Worm (Caenorhabditis elegans) whole organism, L4 larva: ENCODE measurements around the gene psr-1.

Source experiments
- D1046.2 ChIP-seq: fragments of 200-800 bp; sonication (Bioruptor generic); IDR thresholded peaks from 2 replicates; pipeline ENCODE4 v1.3.6; 2022; ENCODE audit warnings: missing genetic modification characterization, missing compliant biosample characterization
- F49E8.2 ChIP-seq: sonication (generic microtip); optimal IDR thresholded peaks from 2 replicates; lab custom pipeline; 2016; ENCODE audit warnings: missing compliant biosample characterization, mild to moderate bottlenecking, missing genetic modification characterization, borderline replicate concordance
- T20F7.1 ChIP-seq: fragments of 200-800 bp; sonication (Bioruptor generic); optimal IDR thresholded peaks from 2 replicates; lab custom pipeline; 2018; ENCODE audit warnings: mild to moderate bottlenecking, missing genetic modification characterization, missing compliant biosample characterization
- Y5F2A.4 ChIP-seq: fragments of 200-800 bp; sonication (Bioruptor generic); optimal IDR thresholded peaks from 2 replicates; lab custom pipeline; 2018; ENCODE audit warnings: mild to moderate bottlenecking, missing genetic modification characterization, missing compliant biosample characterization
- aha-1 ChIP-seq: fragments of 150-350 bp; peaks from one replicate; lab custom pipeline; 2014; ENCODE audit warnings: missing biosample characterization, missing genetic modification characterization
- ama-1 ChIP-seq: fragments of 150-350 bp; optimal IDR thresholded peaks from 2 replicates; lab custom pipeline; 2014; ENCODE audit warnings: inconsistent platforms, mixed read lengths
- ceh-28 ChIP-seq: fragments of 150-350 bp; optimal IDR thresholded peaks from 2 replicates; lab custom pipeline; 2014; ENCODE audit warnings: missing biosample characterization, missing genetic modification reagents, missing genetic modification characterization
- ceh-44 ChIP-seq: fragments of 200-800 bp; sonication (Bioruptor generic); IDR thresholded peaks from 2 replicates; pipeline ENCODE4 v1.3.6; 2022; ENCODE audit warnings: missing genetic modification reagents, missing genetic modification characterization, missing compliant biosample characterization
- daf-16 ChIP-seq, 3 experiments: sonication (generic microtip); optimal IDR thresholded peaks; 2 replicates each; lab custom pipeline; 2016 to 2017; ENCODE audit warnings: missing genetic modification characterization in 3 of 3, missing genetic modification reagents in 3 of 3, mild to moderate bottlenecking in 2 of 3, missing compliant biosample characterization in 2 of 3, missing biosample characterization in 1 of 3, moderate library complexity in 1 of 3
- daf-19 ChIP-seq: fragments of 200-800 bp; sonication (Bioruptor generic); conservative IDR thresholded peaks from 2 replicates; pipeline ENCODE4 v1.3.6; 2022; ENCODE audit warnings: missing genetic modification characterization, missing compliant biosample characterization
- daf-8 ChIP-seq: fragments of 200-800 bp; sonication (Bioruptor generic); IDR thresholded peaks from 2 replicates; pipeline ENCODE4 v1.3.6; 2022; ENCODE audit warnings: missing genetic modification characterization, missing compliant biosample characterization
- duxl-1 ChIP-seq: sonication (generic microtip); optimal IDR thresholded peaks from 2 replicates; lab custom pipeline; 2016; ENCODE audit warnings: mild to moderate bottlenecking, missing genetic modification characterization, moderate library complexity, missing compliant biosample characterization; ENCODE audit not compliant: poor library complexity
- dve-1 ChIP-seq: sonication (generic microtip); optimal IDR thresholded peaks from 2 replicates; lab custom pipeline; 2017; ENCODE audit warnings: antibody characterized with exemption, mild to moderate bottlenecking, missing genetic modification characterization, missing compliant biosample characterization; ENCODE audit not compliant: insufficient read depth
- egl-27 ChIP-seq: sonication (generic microtip); optimal IDR thresholded peaks from 3 replicates; lab custom pipeline; 2017; ENCODE audit warnings: missing biosample characterization, missing genetic modification reagents, missing genetic modification characterization
- egl-43 ChIP-seq: fragments of 200-800 bp; sonication (Bioruptor generic); IDR thresholded peaks from 2 replicates; pipeline ENCODE4 v1.3.6; 2022; ENCODE audit warnings: missing genetic modification reagents, missing genetic modification characterization, missing compliant biosample characterization
- fkh-10 ChIP-seq: fragments of 150-350 bp; optimal IDR thresholded peaks from 2 replicates; lab custom pipeline; 2014; ENCODE audit warnings: missing biosample characterization, missing genetic modification reagents, missing genetic modification characterization
- fos-1 ChIP-seq: fragments of 150-350 bp; optimal IDR thresholded peaks from 2 replicates; lab custom pipeline; 2014; ENCODE audit warnings: missing biosample characterization, missing genetic modification characterization
- hif-1 ChIP-seq, 2 experiments: sonication (generic microtip); optimal IDR thresholded peaks; 2 replicates each; lab custom pipeline; 2016 to 2017; ENCODE audit warnings: missing compliant biosample characterization in 2 of 2, missing genetic modification characterization in 2 of 2, missing genetic modification reagents in 2 of 2, missing genotype in 2 of 2, mild to moderate bottlenecking in 1 of 2
- hlh-11 ChIP-seq: fragments of 200-800 bp; sonication (Bioruptor generic); optimal IDR thresholded peaks from 2 replicates; lab custom pipeline; 2018; ENCODE audit warnings: mild to moderate bottlenecking, missing genetic modification characterization, missing compliant biosample characterization
- hlh-30 ChIP-seq: sonication (generic microtip); optimal IDR thresholded peaks from 2 replicates; lab custom pipeline; 2017; ENCODE audit warnings: antibody characterized with exemption, mild to moderate bottlenecking, missing genetic modification characterization, missing compliant biosample characterization; ENCODE audit not compliant: insufficient read depth
- hmg-1.1 ChIP-seq: fragments of 200-800 bp; sonication (Bioruptor generic); IDR thresholded peaks from 2 replicates; pipeline ENCODE4 v1.3.6; 2022; ENCODE audit warnings: missing genetic modification reagents, missing genetic modification characterization, missing compliant biosample characterization
- lin-13 ChIP-seq: fragments of 150-350 bp; optimal IDR thresholded peaks from 2 replicates; lab custom pipeline; 2014; ENCODE audit warnings: missing biosample characterization, missing genetic modification reagents, missing genetic modification characterization
- lin-15B ChIP-seq: fragments of 150-350 bp; sonication (generic microtip); optimal IDR thresholded peaks from 3 replicates; lab custom pipeline; 2014; ENCODE audit warnings: missing biosample characterization, missing genetic modification characterization
- lin-29 ChIP-seq: fragments of 200-800 bp; sonication (Bioruptor generic); IDR thresholded peaks from 2 replicates; pipeline ENCODE4 v1.3.6; 2022; ENCODE audit warnings: missing genetic modification reagents, missing genetic modification characterization, missing compliant biosample characterization
- lin-38 ChIP-seq: fragments of 200-800 bp; sonication (Bioruptor generic); IDR thresholded peaks from 2 replicates; pipeline ENCODE4 v1.3.6; 2022; ENCODE audit warnings: missing genetic modification reagents, missing genetic modification characterization, missing compliant biosample characterization
- lir-3 ChIP-seq: sonication (generic microtip); optimal IDR thresholded peaks from 2 replicates; lab custom pipeline; 2016; ENCODE audit warnings: mild to moderate bottlenecking, missing genetic modification characterization, missing compliant biosample characterization
- lsy-2 ChIP-seq, 2 experiments: fragments of 150-350 bp in 1 of 2; sonication (generic microtip) in 1 of 2; optimal IDR thresholded peaks; 2 replicates each; lab custom pipeline; 2014 to 2017; ENCODE audit warnings: missing biosample characterization in 2 of 2, missing genetic modification characterization in 2 of 2
- mdl-1 ChIP-seq, 2 experiments: fragments of 150-350 bp in 1 of 2; sonication (generic microtip) in 1 of 2; optimal IDR thresholded peaks; 2 replicates each; lab custom pipeline; 2014 to 2017; ENCODE audit warnings: missing biosample characterization in 2 of 2, missing genetic modification characterization in 2 of 2
- mep-1 ChIP-seq: fragments of 150-350 bp; sonication (generic microtip); optimal IDR thresholded peaks from 3 replicates; lab custom pipeline; 2014; ENCODE audit warnings: missing biosample characterization, missing genetic modification characterization
- mes-2 ChIP-seq: sonication (generic microtip); optimal IDR thresholded peaks from 2 replicates; lab custom pipeline; 2016; ENCODE audit warnings: missing genotype, mild to moderate bottlenecking, missing genetic modification characterization, missing compliant biosample characterization; ENCODE audit not compliant: poor library complexity, severe bottlenecking
- mxl-2 ChIP-seq: fragments of 200-800 bp; sonication (Bioruptor generic); conservative IDR thresholded peaks from 2 replicates; pipeline ENCODE4 v1.3.6; 2022; ENCODE audit warnings: missing genetic modification reagents, missing genetic modification characterization, missing compliant biosample characterization
- mxl-3 ChIP-seq: fragments of 200-800 bp; sonication (Bioruptor generic); optimal IDR thresholded peaks from 2 replicates; lab custom pipeline; 2018; ENCODE audit warnings: mild to moderate bottlenecking, missing genetic modification characterization, missing compliant biosample characterization
- nhr-11 ChIP-seq: fragments of 150-350 bp; optimal IDR thresholded peaks from 2 replicates; lab custom pipeline; 2014; ENCODE audit warnings: missing biosample characterization, missing genetic modification characterization
- nhr-25 ChIP-seq: sonication (generic microtip); optimal IDR thresholded peaks from 2 replicates; lab custom pipeline; 2017; ENCODE audit warnings: missing genetic modification characterization, mild to moderate bottlenecking, missing compliant biosample characterization, antibody characterized with exemption, moderate library complexity, borderline replicate concordance; ENCODE audit not compliant: insufficient read depth
- nhr-28 ChIP-seq: fragments of 150-350 bp; optimal IDR thresholded peaks from 2 replicates; lab custom pipeline; 2014; ENCODE audit warnings: missing biosample characterization, missing genetic modification characterization
- nhr-41 ChIP-seq: fragments of 200-800 bp; sonication (Bioruptor generic); IDR thresholded peaks from 2 replicates; pipeline ENCODE4 v1.3.6; 2022; ENCODE audit warnings: missing genetic modification reagents, missing genetic modification characterization, missing compliant biosample characterization
- nhr-48 ChIP-seq: sonication (generic microtip); optimal IDR thresholded peaks from 2 replicates; lab custom pipeline; 2016; ENCODE audit warnings: mild to moderate bottlenecking, missing genetic modification characterization, missing compliant biosample characterization
- rbr-2 ChIP-seq: sonication (generic microtip); optimal IDR thresholded peaks from 2 replicates; lab custom pipeline; 2016; ENCODE audit warnings: missing genotype, missing genetic modification characterization, missing compliant biosample characterization
- skn-1 ChIP-seq: fragments of 150-350 bp; optimal IDR thresholded peaks from 2 replicates; lab custom pipeline; 2014; ENCODE audit warnings: missing biosample characterization, missing genetic modification characterization
- snpc-1.2 ChIP-seq: fragments of 200-800 bp; sonication (Bioruptor generic); IDR thresholded peaks from 2 replicates; pipeline ENCODE4 v1.3.6; 2022; ENCODE audit warnings: missing genetic modification reagents, missing genetic modification characterization, missing compliant biosample characterization
- snpc-4 ChIP-seq: fragments of 150-350 bp; optimal IDR thresholded peaks from 2 replicates; lab custom pipeline; 2014; ENCODE audit warnings: missing biosample characterization, missing genetic modification characterization
- unc-39 ChIP-seq: sonication (generic microtip); optimal IDR thresholded peaks from 2 replicates; lab custom pipeline; 2017; ENCODE audit warnings: missing biosample characterization, missing genetic modification characterization
- vab-7 ChIP-seq: fragments of 200-800 bp; sonication (Bioruptor generic); IDR thresholded peaks from 2 replicates; pipeline ENCODE4 v1.3.6; 2022; ENCODE audit warnings: missing genetic modification reagents, missing genetic modification characterization, missing compliant biosample characterization
- zfp-3 ChIP-seq: fragments of 200-800 bp; sonication (Bioruptor generic); conservative IDR thresholded peaks from 2 replicates; pipeline ENCODE4 v1.3.6; 2022; ENCODE audit warnings: missing genetic modification reagents, missing genetic modification characterization, missing compliant biosample characterization
- ztf-7 ChIP-seq: fragments of 150-350 bp; optimal IDR thresholded peaks from 2 replicates; lab custom pipeline; 2014; ENCODE audit warnings: missing biosample characterization, missing genetic modification characterization

The psr-1 gene

ce11 chrIV:4659277-4659676 lies 6.2 kb downstream of the psr-1 start, which contains the start of gene mrps-21:
mrps-21 (minus strand) TSS chrIV:4659517.
- TF ChIP-seq fos-1 (tag; lab: Kevin White, UChicago) (no peak), daf-16 (GFP tag; optimal IDR thresholded peaks at IDR 0.05; lab: Kevin White, UChicago) (no peak), daf-16 (tag; optimal IDR thresholded peaks at IDR 0.05; lab: Kevin White, UChicago) (peak; percentile 9), ztf-7 (tag; lab: Kevin White, UChicago) (no peak), dve-1 (tag; lab: Kevin White, UChicago) (peak; percentile 19), lsy-2 (tag; optimal IDR thresholded peaks at IDR 0.05; lab: Kevin White, UChicago) (no peak), F49E8.2 (tag; lab: Kevin White, UChicago) (peak; percentile 10), ama-1 (lab: Kevin White, UChicago) (peak; percentile 77), lin-15B (tag; lab: Kevin White, UChicago) (no peak), aha-1 (tag; lab: Kevin White, UChicago) (no peak)

- TF ChIP-seq lin-38 (peak; percentile 88), hlh-30 (tag; lab: Kevin White, UChicago) (peak; percentile 82), snpc-1.2 (GFP tag; lab: Robert Waterston, UW) (peak; percentile 74), mdl-1 (tag; optimal IDR thresholded peaks at IDR 0.05; lab: Kevin White, UChicago) (peak in 1 of 2 experiments; percentile 70), ceh-28 (tag; lab: Kevin White, UChicago) (no peak), nhr-28 (tag; lab: Kevin White, UChicago) (peak; percentile 60), lin-15B (tag; lab: Kevin White, UChicago) (no peak), mes-2 (tag; lab: Kevin White, UChicago) (peak; percentile 89), ztf-7 (tag; lab: Kevin White, UChicago) (peak; percentile 30), D1046.2 (peak; percentile 72; the same call in 1 of the 2 replicates), fkh-10 (GFP tag; lab: Kevin White, UChicago) (peak; percentile 84), nhr-48 (tag; lab: Kevin White, UChicago) (peak; percentile 74), zfp-3 (GFP tag; lab: Robert Waterston, UW) (peak; percentile 75; the same call in 1 of the 2 replicates), lir-3 (tag; lab: Kevin White, UChicago) (no peak), skn-1 (tag; lab: Kevin White, UChicago) (no peak), mep-1 (tag; lab: Kevin White, UChicago) (peak; percentile 95), egl-27 (tag; lab: Kevin White, UChicago) (no peak), snpc-4 (tag; lab: Kevin White, UChicago) (no peak), hmg-1.1 (GFP tag; lab: Robert Waterston, UW) (peak; percentile 89), daf-19 (GFP tag; lab: Robert Waterston, UW) (no peak), Y5F2A.4 (GFP tag; lab: Kevin White, UChicago) (no peak), T20F7.1 (GFP tag; lab: Kevin White, UChicago) (no peak), lin-13 (GFP tag; lab: Kevin White, UChicago) (peak; percentile 87), duxl-1 (peak; percentile 73), mxl-3 (GFP tag; lab: Kevin White, UChicago) (peak; percentile 76), egl-43 (peak; percentile 82), hlh-11 (tag; lab: Kevin White, UChicago) (peak; percentile 93), mxl-2 (GFP tag; lab: Robert Waterston, UW) (no peak), fos-1 (tag; lab: Kevin White, UChicago) (no peak), nhr-41 (peak; percentile 57; the same call in 1 of the 2 replicates), rbr-2 (tag; lab: Kevin White, UChicago) (peak; percentile 95), lin-29 (GFP tag; lab: Robert Waterston, UW) (no peak), hif-1 (tag; optimal IDR thresholded peaks at IDR 0.05; lab: Kevin White, UChicago) (peak; percentile 89 to 99), ceh-44 (GFP tag; lab: Robert Waterston, UW) (peak; percentile 83), nhr-11 (tag; lab: Kevin White, UChicago) (peak; percentile 93), daf-8 (GFP tag; lab: Robert Waterston, UW) (no peak), nhr-25 (tag; lab: Kevin White, UChicago) (peak; percentile 90), unc-39 (tag; lab: Kevin White, UChicago) (no peak), vab-7 (peak; percentile 76)
Observed at ce11 chrIV:4660151-4661041, 7.3 kb downstream of the psr-1 start, which contains the start of the genes F29B9.11 and jmjd-1.2. F29B9.11 (minus strand) TSS chrIV:4660201. jmjd-1.2 (plus strand) TSS chrIV:4660991.
